Worm (Caenorhabditis elegans) whole organism, late embryonic: Measurements from ENCODE around the gene VZK822L.2.

Experiments
- ceh-22 ChIP-seq: sonication (generic microtip); optimal IDR thresholded peaks from 2 replicates; lab custom pipeline; 2017; ENCODE audit warnings: missing biosample characterization, missing genetic modification characterization
- ceh-30 ChIP-seq: fragments of 150-350 bp; optimal IDR thresholded peaks from 2 replicates; lab custom pipeline; 2014; ENCODE audit warnings: missing biosample characterization, missing genetic modification characterization
- ceh-34 ChIP-seq: sonication (generic microtip); optimal IDR thresholded peaks from 2 replicates; lab custom pipeline; 2016; ENCODE audit warnings: mild to moderate bottlenecking, missing genetic modification characterization, missing compliant biosample characterization
- ets-4 ChIP-seq: sonication (generic microtip); optimal IDR thresholded peaks from 2 replicates; lab custom pipeline; 2016; ENCODE audit warnings: missing genetic modification characterization, missing compliant biosample characterization
- fkh-6 ChIP-seq: sonication (generic microtip); optimal IDR thresholded peaks from 2 replicates; lab custom pipeline; 2016; ENCODE audit warnings: missing genetic modification characterization, missing compliant biosample characterization
- gmeb-2 ChIP-seq: sonication (generic microtip); optimal IDR thresholded peaks from 2 replicates; lab custom pipeline; 2016; ENCODE audit warnings: missing genetic modification characterization, inconsistent platforms, missing compliant biosample characterization
- hlh-13 ChIP-seq: fragments of 200-800 bp; sonication (Bioruptor generic); optimal IDR thresholded peaks from 2 replicates; lab custom pipeline; 2018; ENCODE audit warnings: mild to moderate bottlenecking, missing genetic modification characterization, missing compliant biosample characterization
- lim-6 ChIP-seq: sonication (generic microtip); optimal IDR thresholded peaks from 2 replicates; lab custom pipeline; 2016; ENCODE audit warnings: missing genetic modification characterization, missing compliant biosample characterization
- nhr-11 ChIP-seq: fragments of 150-350 bp; optimal IDR thresholded peaks from 2 replicates; lab custom pipeline; 2014; ENCODE audit warnings: missing biosample characterization, missing genetic modification characterization
- pat-9 ChIP-seq: fragments of 200-800 bp; sonication (Bioruptor generic); optimal IDR thresholded peaks from 2 replicates; lab custom pipeline; 2018; ENCODE audit warnings: mild to moderate bottlenecking, missing genetic modification characterization, moderate library complexity, missing compliant biosample characterization
- pha-2 ChIP-seq: sonication (generic microtip); optimal IDR thresholded peaks from 2 replicates; lab custom pipeline; 2017; ENCODE audit warnings: mild to moderate bottlenecking, missing genetic modification characterization, missing compliant biosample characterization
- pha-4 ChIP-seq: fragments of 150-350 bp; optimal IDR thresholded peaks from 2 replicates; lab custom pipeline; 2018; ENCODE audit warnings: missing biosample characterization, missing genetic modification reagents, missing genetic modification characterization
- ref-2 ChIP-seq: sonication (generic microtip); optimal IDR thresholded peaks from 2 replicates; lab custom pipeline; 2016; ENCODE audit warnings: missing genetic modification characterization, missing compliant biosample characterization
- tbx-2 ChIP-seq: sonication (generic microtip); optimal IDR thresholded peaks from 2 replicates; lab custom pipeline; 2016; ENCODE audit warnings: missing genetic modification characterization, missing compliant biosample characterization

DNA sequence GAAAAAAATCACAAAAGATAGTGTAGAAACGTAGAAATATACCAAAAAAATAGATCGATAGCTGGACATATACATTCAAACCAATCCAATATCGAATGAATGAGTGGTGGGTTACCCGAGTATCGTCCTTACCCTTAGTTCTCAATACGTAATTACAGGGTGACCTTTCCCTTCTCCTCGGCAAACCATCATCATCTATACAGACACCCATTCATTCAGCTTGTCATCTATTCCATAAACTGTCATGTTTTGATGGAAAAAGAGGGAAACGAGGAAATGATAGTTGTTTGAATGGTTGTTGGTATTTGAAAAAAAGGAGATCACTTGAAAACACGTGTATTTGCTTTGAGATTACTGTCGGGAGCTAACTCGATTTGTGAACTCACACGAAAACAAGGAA, 12.3 kb downstream of the VZK822L.2 start:
- no peak for TF ChIP-seq fkh-6 (tag; lab: Kevin White, UChicago)
- no peak for TF ChIP-seq ets-4
- TF ChIP-seq lim-6 (tag; lab: Kevin White, UChicago) = no peak
- no peak for TF ChIP-seq pha-2 (tag; lab: Kevin White, UChicago)
- no peak for TF ChIP-seq ceh-30 (tag; lab: Kevin White, UChicago)
- TF ChIP-seq pat-9 (tag; lab: Kevin White, UChicago) = no peak
- TF ChIP-seq ceh-22 (tag; lab: Kevin White, UChicago) = no peak
- TF ChIP-seq ceh-34 (tag; lab: Kevin White, UChicago) = no peak
- no peak for TF ChIP-seq tbx-2 (tag; lab: Kevin White, UChicago)
- no peak for TF ChIP-seq pha-4 (tag; lab: Kevin White, UChicago)
- TF ChIP-seq gmeb-2 = no peak
- no peak for TF ChIP-seq hlh-13
- TF ChIP-seq ref-2 = no peak
- no peak for TF ChIP-seq nhr-11 (tag; lab: Kevin White, UChicago)
